Fruit fly (Drosophila melanogaster) whole organism, adult: ENCODE results near the gene CG9727.

Source experiments
- CG11617 ChIP-seq: fragments of 200-800 bp; sonication (Bioruptor generic); optimal IDR thresholded peaks from 2 replicates; lab custom pipeline; 2017; ENCODE audit warnings: mild to moderate bottlenecking, missing biosample characterization, missing genetic modification reagents, missing genetic modification characterization
- CG12768 ChIP-seq: fragments of 200-800 bp; sonication (Bioruptor generic); optimal IDR thresholded peaks from 2 replicates; lab custom pipeline; 2017; ENCODE audit warnings: missing biosample characterization, missing genetic modification characterization, mild to moderate bottlenecking, moderate library complexity, missing genetic modification reagents
- CG14711 ChIP-seq: fragments of 200-800 bp; sonication (Bioruptor generic); optimal IDR thresholded peaks from 2 replicates; lab custom pipeline; 2018; ENCODE audit warnings: missing biosample characterization, mild to moderate bottlenecking, missing genetic modification characterization, moderate library complexity
- CG1620 ChIP-seq: fragments of 200-800 bp; sonication (Bioruptor generic); optimal IDR thresholded peaks from 2 replicates; lab custom pipeline; 2016; ENCODE audit warnings: missing biosample characterization, missing genetic modification characterization
- CG33017 ChIP-seq: fragments of 200-800 bp; sonication (Bioruptor generic); optimal IDR thresholded peaks from 2 replicates; lab custom pipeline; 2018; ENCODE audit warnings: missing biosample characterization, mild to moderate bottlenecking, missing genetic modification characterization, moderate library complexity
- CG5204 ChIP-seq: fragments of 200-800 bp; sonication (Bioruptor generic); optimal IDR thresholded peaks from 2 replicates; lab custom pipeline; 2016; ENCODE audit warnings: missing biosample characterization, missing genetic modification characterization
- CG7045 ChIP-seq: fragments of 200-800 bp; sonication (Bioruptor generic); optimal IDR thresholded peaks from 2 replicates; lab custom pipeline; 2017; ENCODE audit warnings: missing biosample characterization, mild to moderate bottlenecking, missing genetic modification characterization
- CG7101 ChIP-seq: fragments of 200-800 bp; sonication (Bioruptor generic); optimal IDR thresholded peaks from 2 replicates; lab custom pipeline; 2018; ENCODE audit warnings: missing biosample characterization, mild to moderate bottlenecking, missing genetic modification characterization, moderate library complexity
- Clk ChIP-seq: fragments of 200-800 bp; sonication (Bioruptor generic); optimal IDR thresholded peaks from 2 replicates; lab custom pipeline; 2017; ENCODE audit warnings: missing biosample characterization, missing genetic modification characterization
- Crg-1 ChIP-seq: fragments of 200-800 bp; sonication (Bioruptor generic); optimal IDR thresholded peaks from 2 replicates; lab custom pipeline; 2016; ENCODE audit warnings: missing biosample characterization, missing genetic modification characterization
- Hr96 ChIP-seq: fragments of 200-800 bp; sonication (Bioruptor generic); optimal IDR thresholded peaks from 2 replicates; lab custom pipeline; 2016; ENCODE audit warnings: missing biosample characterization, missing genetic modification characterization
- Mnt ChIP-seq: fragments of 200-800 bp; sonication (Bioruptor generic); optimal IDR thresholded peaks from 2 replicates; lab custom pipeline; 2016; ENCODE audit warnings: missing biosample characterization, mild to moderate bottlenecking, missing genetic modification characterization
- bab1 ChIP-seq: fragments of 200-800 bp; sonication (Bioruptor generic); optimal IDR thresholded peaks from 3 replicates; lab custom pipeline; 2019; ENCODE audit warnings: missing biosample characterization, mild to moderate bottlenecking, missing genetic modification characterization, moderate library complexity
- cic ChIP-seq: fragments of 200-800 bp; sonication (Bioruptor generic); optimal IDR thresholded peaks from 2 replicates; lab custom pipeline; 2017; ENCODE audit warnings: missing biosample characterization, mild to moderate bottlenecking, missing genetic modification characterization, moderate library complexity
- cnc ChIP-seq, 2 experiments: fragments of >200 bp; optimal IDR thresholded peaks; 2 replicates each; lab custom pipeline; 2017
- kay ChIP-seq: fragments of 200-800 bp; sonication (Bioruptor generic); peaks from one replicate; lab custom pipeline; 2016; ENCODE audit warnings: missing biosample characterization, missing genetic modification characterization, borderline replicate concordance
- ovo ChIP-seq: fragments of 200-800 bp; sonication (Bioruptor generic); optimal IDR thresholded peaks from 2 replicates; lab custom pipeline; 2016; ENCODE audit warnings: missing biosample characterization, missing genetic modification characterization
- pad ChIP-seq: fragments of 200-800 bp; sonication (Bioruptor generic); optimal IDR thresholded peaks from 3 replicates; lab custom pipeline; 2017; ENCODE audit warnings: missing biosample characterization, missing genetic modification characterization, mild to moderate bottlenecking, moderate library complexity, missing genetic modification reagents
- tj ChIP-seq: fragments of 200-800 bp; sonication (Bioruptor generic); optimal IDR thresholded peaks from 3 replicates; lab custom pipeline; 2017; ENCODE audit warnings: missing biosample characterization, mild to moderate bottlenecking, missing genetic modification characterization, moderate library complexity
- toe ChIP-seq: fragments of 200-800 bp; sonication (Bioruptor generic); optimal IDR thresholded peaks from 2 replicates; lab custom pipeline; 2016; ENCODE audit warnings: missing biosample characterization, missing genetic modification characterization

CG9727 gene

dm6 chr3R:6421712-6422141 is 34.7 kb downstream of the CG9727 start:
- TF ChIP-seq tj (peak; percentile 80), toe (no peak), kay (no peak), CG5204 (no peak), CG12768 (GFP tag; lab: Kevin White, UChicago) (peak; percentile 11), cic (GFP tag; lab: Kevin White, UChicago) (peak; percentile 62), Clk (GFP tag; lab: Kevin White, UChicago) (no peak), CG33017 (tag; lab: Kevin White, UChicago) (no peak), CG7101 (tag; lab: Kevin White, UChicago) (no peak)

DNA sequence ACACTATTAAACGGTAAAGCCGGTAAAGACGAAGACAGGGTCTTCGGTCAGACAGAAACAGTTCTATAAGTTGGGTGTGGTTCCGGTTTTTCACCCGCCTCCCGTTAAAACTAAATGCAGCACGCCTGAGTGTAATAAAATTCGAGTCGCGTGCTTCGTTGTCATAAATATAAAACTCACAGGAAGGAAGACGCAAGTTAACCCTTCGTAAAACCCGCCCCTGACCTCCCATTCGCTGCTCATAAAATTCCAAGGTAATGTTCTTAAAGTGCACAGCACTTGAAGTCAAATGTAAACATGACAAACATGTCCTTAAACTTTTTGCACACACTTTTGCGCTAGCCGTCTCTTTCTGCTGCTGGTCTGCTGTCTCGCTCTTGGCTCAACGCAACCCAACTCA is 35.2 kb downstream of the CG9727 start:
- TF ChIP-seq ovo (GFP tag; lab: Kevin White, UChicago) = no peak

DNA sequence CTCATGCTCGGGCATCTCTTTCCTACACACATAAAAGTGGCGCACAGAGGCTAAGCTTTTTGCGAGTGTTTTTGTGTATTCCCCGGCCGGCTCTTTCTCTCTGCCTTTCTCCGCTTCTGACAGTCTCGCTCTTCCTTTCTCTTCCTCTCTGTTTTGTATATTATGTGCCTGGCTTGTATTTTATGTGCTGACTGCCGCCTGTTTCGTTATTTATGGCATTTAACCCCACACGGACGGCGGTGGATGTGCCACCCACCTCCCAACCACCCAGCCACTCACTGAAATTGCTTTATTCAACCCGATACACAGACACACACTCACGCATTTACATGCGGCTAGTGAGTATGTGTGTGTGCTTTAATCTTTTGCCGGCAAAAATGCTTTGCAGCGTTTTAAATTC is 36.5 kb downstream of the CG9727 start:
- TF ChIP-seq tj (peak; percentile 9), CG1620 (no peak), Mnt (GFP tag; lab: Kevin White, UChicago) (no peak), CG12768 (GFP tag; lab: Kevin White, UChicago) (peak; percentile 35)

- TF ChIP-seq tj (no peak), CG5204 (no peak), CG14711 (tag; lab: Kevin White, UChicago) (no peak), CG11617 (GFP tag; lab: Kevin White, UChicago) (no peak), CG1620 (no peak), toe (no peak), pad (GFP tag; lab: Kevin White, UChicago) (no peak), kay (no peak), Hr96 (GFP tag; lab: Kevin White, UChicago) (no peak), cnc (optimal IDR thresholded peaks at IDR 0.05; lab: Kevin White, UChicago) (no peak), bab1 (GFP tag; lab: Kevin White, UChicago) (no peak), Crg-1 (GFP tag; lab: Kevin White, UChicago) (no peak), Clk (GFP tag; lab: Kevin White, UChicago) (no peak), ovo (GFP tag; lab: Kevin White, UChicago) (no peak), CG33017 (tag; lab: Kevin White, UChicago) (no peak)
Measured at dm6 chr3R:6419103-6419502, 37.4 kb downstream of the CG9727 start.

DNA sequence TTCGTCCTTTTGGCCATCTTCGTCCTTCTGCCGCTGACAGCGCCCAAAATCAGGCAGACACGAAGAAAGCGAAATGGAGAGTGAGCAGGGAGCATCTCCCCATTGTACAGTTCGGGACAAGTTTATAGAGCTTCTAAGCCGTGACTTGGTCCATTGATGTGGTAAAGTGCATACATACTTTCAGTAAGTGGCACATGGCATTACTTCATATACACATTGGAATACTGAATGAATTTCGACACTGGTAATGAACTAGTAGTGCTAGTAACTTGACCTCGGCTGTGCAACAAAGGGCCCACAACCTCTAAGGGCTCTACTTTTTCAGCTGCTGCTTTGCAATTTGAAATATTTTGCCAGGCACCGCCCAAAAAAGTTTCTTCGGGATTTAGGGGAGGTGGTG is 40.2 kb downstream of the CG9727 start:
- TF ChIP-seq ovo (GFP tag; lab: Kevin White, UChicago) (no peak), Crg-1 (GFP tag; lab: Kevin White, UChicago) (no peak), CG11617 (GFP tag; lab: Kevin White, UChicago) (no peak), CG5204 (no peak), cnc (optimal IDR thresholded peaks at IDR 0.05; lab: Kevin White, UChicago) (no peak), pad (GFP tag; lab: Kevin White, UChicago) (no peak), toe (no peak), bab1 (GFP tag; lab: Kevin White, UChicago) (no peak), Hr96 (GFP tag; lab: Kevin White, UChicago) (no peak), CG14711 (tag; lab: Kevin White, UChicago) (no peak), CG7045 (GFP tag; lab: Kevin White, UChicago) (no peak), CG12768 (GFP tag; lab: Kevin White, UChicago) (no peak), CG33017 (tag; lab: Kevin White, UChicago) (no peak), Mnt (GFP tag; lab: Kevin White, UChicago) (no peak)

- TF ChIP-seq CG11617 (GFP tag; lab: Kevin White, UChicago) = no peak
- peak; percentile 54 for TF ChIP-seq kay
- TF ChIP-seq tj = peak; percentile 18
Measured at dm6 chr3R:6414439-6415344, 41.8 kb downstream of the CG9727 start.

DNA sequence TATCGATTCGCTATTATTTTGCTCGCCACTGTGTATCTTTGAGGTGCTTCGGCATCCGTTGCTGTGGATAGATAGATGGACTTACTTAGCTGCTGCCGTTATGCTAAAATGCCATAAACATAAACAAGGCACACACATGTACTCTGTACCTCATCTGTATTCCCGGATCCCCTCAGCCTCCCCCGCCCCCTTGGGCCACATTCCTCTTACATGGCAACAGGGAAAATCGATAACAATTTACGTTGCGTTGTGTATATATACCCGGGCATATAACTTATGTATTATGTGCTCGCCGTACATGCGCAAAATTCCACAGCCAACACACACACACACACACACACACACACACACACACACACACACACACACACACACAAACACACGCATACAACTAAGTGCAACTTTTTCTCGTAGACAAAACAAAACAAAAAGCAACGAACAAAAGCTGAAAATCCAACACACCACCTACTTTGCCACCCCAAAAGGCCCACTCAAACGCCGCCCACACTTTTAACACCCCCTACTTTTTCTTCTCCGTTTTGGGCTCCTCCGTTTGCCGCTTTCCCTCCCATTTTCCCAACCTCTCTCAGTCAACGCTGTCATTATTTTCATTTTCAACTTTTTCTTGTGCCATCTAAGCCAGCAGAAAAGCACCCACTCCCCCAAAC is 42.6 kb downstream of the CG9727 start:
- no peak for TF ChIP-seq kay
- no peak for TF ChIP-seq Crg-1 (GFP tag; lab: Kevin White, UChicago)
- TF ChIP-seq Hr96 (GFP tag; lab: Kevin White, UChicago) = no peak
